Worm (Caenorhabditis elegans) whole organism, dauer: ENCODE data around the gene srh-251.

ENCODE experiments used
- unc-62 ChIP-seq: sonication (generic microtip); optimal IDR thresholded peaks from 2 replicates; lab custom pipeline; 2017; ENCODE audit warnings: missing biosample characterization, missing genetic modification reagents, missing genetic modification characterization

Gene srh-251

ce11 chrV:15379817-15380216 is at the start of gene srh-251:
Gene srh-251 (minus strand): TSS chrV:15379917.
- no peak for TF ChIP-seq unc-62 (GFP tag; lab: Kevin White, UChicago)

- no peak for TF ChIP-seq unc-62 (GFP tag; lab: Kevin White, UChicago)
Measured at ce11 chrV:15426944-15427343, 47.2 kb upstream of the srh-251 start, which contains the start of gene fbxa-209. Gene fbxa-209 (minus strand): TSS chrV:15427044.

ce11 chrV:15425368-15426091 is 45.8 kb upstream of the srh-251 start, which contains the start of gene Y36E3A.2:
Gene Y36E3A.2 (plus strand): TSS chrV:15426041.
- TF ChIP-seq unc-62 (GFP tag; lab: Kevin White, UChicago), result no peak

- no peak for TF ChIP-seq unc-62 (GFP tag; lab: Kevin White, UChicago)
Measured at ce11 chrV:15423601-15424000, 43.9 kb upstream of the srh-251 start, which contains the start of gene fbxa-104. Gene fbxa-104 (minus strand): TSS chrV:15423683.

ce11 chrV:15417822-15418221 is 38.1 kb upstream of the srh-251 start, which contains the start of gene T06E6.10:
Gene T06E6.10 (plus strand): TSS chrV:15418122.
- no peak for TF ChIP-seq unc-62 (GFP tag; lab: Kevin White, UChicago)

- TF ChIP-seq unc-62 (GFP tag; lab: Kevin White, UChicago), result no peak
Measured at ce11 chrV:15415951-15416350, 36.2 kb upstream of the srh-251 start, which contains the start of gene srh-265. Gene srh-265 (plus strand): TSS chrV:15416251.

ce11 chrV:15413847-15414246 is 34.1 kb upstream of the srh-251 start, which contains the start of gene srh-264:
Gene srh-264 (plus strand): TSS chrV:15414147.
- TF ChIP-seq unc-62 (GFP tag; lab: Kevin White, UChicago), result no peak

ce11 chrV:15412625-15413024 is 32.9 kb upstream of the srh-251 start, which contains the start of gene srbc-63:
Gene srbc-63 (minus strand): TSS chrV:15412725.
- TF ChIP-seq unc-62 (GFP tag; lab: Kevin White, UChicago), result no peak

ce11 chrV:15406928-15407327 is 27.2 kb upstream of the srh-251 start, which contains the start of gene srh-257:
Gene srh-257 (plus strand): TSS chrV:15407228.
- TF ChIP-seq unc-62 (GFP tag; lab: Kevin White, UChicago), result no peak

ce11 chrV:15404859-15405258 is 25.1 kb upstream of the srh-251 start, which contains the start of gene srh-258:
Gene srh-258 (plus strand): TSS chrV:15405159.
- no peak for TF ChIP-seq unc-62 (GFP tag; lab: Kevin White, UChicago)

- no peak for TF ChIP-seq unc-62 (GFP tag; lab: Kevin White, UChicago)
Measured at ce11 chrV:15401856-15402314, 22.2 kb upstream of the srh-251 start, which contains the start of gene fbxa-135. Gene fbxa-135 (plus strand): TSS chrV:15402264.

- no peak for TF ChIP-seq unc-62 (GFP tag; lab: Kevin White, UChicago)
Measured at ce11 chrV:15399691-15400377, 20.1 kb upstream of the srh-251 start, which contains the start of the genes T06E6.15 and sri-7. Gene T06E6.15 (minus strand): TSS chrV:15399791. Gene sri-7 (plus strand): TSS chrV:15400327.

ce11 chrV:15398728-15399127 is 19.0 kb upstream of the srh-251 start, which contains the start of gene fbxa-199:
Gene fbxa-199 (minus strand): TSS chrV:15398828.
- no peak for TF ChIP-seq unc-62 (GFP tag; lab: Kevin White, UChicago)

ce11 chrV:15397139-15397538 is 17.4 kb upstream of the srh-251 start:
- TF ChIP-seq unc-62 (GFP tag; lab: Kevin White, UChicago), result no peak

- no peak for TF ChIP-seq unc-62 (GFP tag; lab: Kevin White, UChicago)
Measured at ce11 chrV:15395347-15395746, 15.6 kb upstream of the srh-251 start, which contains the start of gene cyb-3. Gene cyb-3 (plus strand): TSS chrV:15395696.
